Fruit fly (Drosophila melanogaster) whole organism, prepupa: ENCODE results near the gene Pisd.

Experiments used
- Blimp-1 ChIP-seq: fragments of 200-800 bp; sonication (Bioruptor generic); optimal IDR thresholded peaks from 3 replicates; lab custom pipeline; 2017; ENCODE audit warnings: missing biosample characterization, missing genetic modification characterization, mild to moderate bottlenecking, moderate library complexity, missing genetic modification reagents
- CG10631 ChIP-seq: fragments of 200-800 bp; sonication (Bioruptor generic); optimal IDR thresholded peaks from 2 replicates; lab custom pipeline; 2016; ENCODE audit warnings: missing biosample characterization, missing genetic modification characterization
- CG11294 ChIP-seq: fragments of 200-800 bp; sonication (Bioruptor generic); IDR thresholded peaks from 2 replicates; pipeline ENCODE4 v1.3.6; 2022; ENCODE audit warnings: missing biosample characterization, missing genetic modification characterization
- CG11902 ChIP-seq: fragments of 200-800 bp; sonication (Bioruptor generic); optimal IDR thresholded peaks from 3 replicates; lab custom pipeline; 2016; ENCODE audit warnings: missing biosample characterization, missing genetic modification characterization
- CG15336 ChIP-seq: fragments of 200-800 bp; sonication (Bioruptor generic); IDR thresholded peaks from 2 replicates; pipeline ENCODE4 v1.3.6; 2022; ENCODE audit warnings: missing biosample characterization, missing genetic modification characterization
- CG1621 ChIP-seq: fragments of 200-800 bp; sonication (Bioruptor generic); optimal IDR thresholded peaks from 3 replicates; lab custom pipeline; 2018; ENCODE audit warnings: missing biosample characterization, mild to moderate bottlenecking, missing genetic modification characterization
- CG16779 ChIP-seq: fragments of 200-800 bp; sonication (Bioruptor generic); optimal IDR thresholded peaks from 3 replicates; lab custom pipeline; 2017; ENCODE audit warnings: missing biosample characterization, mild to moderate bottlenecking, missing genetic modification characterization
- CG32006 ChIP-seq: fragments of 200-800 bp; sonication (Bioruptor generic); optimal IDR thresholded peaks from 3 replicates; lab custom pipeline; 2017; ENCODE audit warnings: missing biosample characterization, mild to moderate bottlenecking, missing genetic modification characterization
- CG34406 ChIP-seq: fragments of 200-800 bp; sonication (Bioruptor generic); optimal IDR thresholded peaks from 3 replicates; lab custom pipeline; 2016; ENCODE audit warnings: missing biosample characterization, missing genetic modification characterization
- CG3919 ChIP-seq: fragments of 200-800 bp; sonication (Bioruptor generic); optimal IDR thresholded peaks from 3 replicates; lab custom pipeline; 2016; ENCODE audit warnings: missing biosample characterization, missing genetic modification characterization
- CG6163 ChIP-seq: fragments of 200-800 bp; sonication (Bioruptor generic); IDR thresholded peaks from 3 replicates; pipeline ENCODE4 v1.3.6; 2022; ENCODE audit warnings: missing biosample characterization, missing genetic modification characterization
- CG6792 ChIP-seq: fragments of 200-800 bp; sonication (Bioruptor generic); optimal IDR thresholded peaks from 3 replicates; lab custom pipeline; 2016; ENCODE audit warnings: missing biosample characterization, missing genetic modification characterization
- CG6854 ChIP-seq: fragments of 200-800 bp; sonication (Bioruptor generic); optimal IDR thresholded peaks from 2 replicates; lab custom pipeline; 2017; ENCODE audit warnings: missing biosample characterization, mild to moderate bottlenecking, missing genetic modification characterization
- CG7368 ChIP-seq: fragments of 200-800 bp; sonication (Bioruptor generic); optimal IDR thresholded peaks from 3 replicates; lab custom pipeline; 2016; ENCODE audit warnings: missing biosample characterization, missing genetic modification characterization
- CG8119 ChIP-seq: fragments of 200-800 bp; sonication (Bioruptor generic); IDR thresholded peaks from 3 replicates; pipeline ENCODE4 v1.3.6; 2022; ENCODE audit warnings: missing biosample characterization, missing genetic modification characterization
- CG8319 ChIP-seq: fragments of 200-800 bp; sonication (Bioruptor generic); optimal IDR thresholded peaks from 3 replicates; lab custom pipeline; 2016; ENCODE audit warnings: missing biosample characterization, missing genetic modification characterization
- CG9139 ChIP-seq: fragments of 200-800 bp; sonication (Bioruptor generic); optimal IDR thresholded peaks from 3 replicates; lab custom pipeline; 2017; ENCODE audit warnings: missing biosample characterization, mild to moderate bottlenecking, missing genetic modification characterization
- Eip75B ChIP-seq: fragments of 200-800 bp; sonication (Bioruptor generic); optimal IDR thresholded peaks from 3 replicates; lab custom pipeline; 2016; ENCODE audit warnings: missing biosample characterization, missing genetic modification characterization
- Eip78C ChIP-seq: fragments of 200-800 bp; sonication (Bioruptor generic); peaks from one replicate; lab custom pipeline; 2016; ENCODE audit warnings: missing biosample characterization, missing genetic modification characterization
- Eip93F ChIP-seq: fragments of 200-800 bp; sonication (Bioruptor generic); optimal IDR thresholded peaks from 2 replicates; lab custom pipeline; 2016; ENCODE audit warnings: missing biosample characterization, mild to moderate bottlenecking, missing genetic modification characterization
- Ets21C ChIP-seq: fragments of 200-800 bp; sonication (Bioruptor generic); optimal IDR thresholded peaks from 3 replicates; lab custom pipeline; 2016; ENCODE audit warnings: missing biosample characterization, missing genetic modification characterization
- Ets96B ChIP-seq: fragments of 200-800 bp; optimal IDR thresholded peaks from 2 replicates; lab custom pipeline; 2019; ENCODE audit warnings: missing biosample characterization, mild to moderate bottlenecking, missing genetic modification characterization, moderate library complexity
- Gug ChIP-seq: fragments of 200-800 bp; sonication (Bioruptor generic); IDR thresholded peaks from 2 replicates; pipeline ENCODE4 v1.3.6; 2022; ENCODE audit warnings: missing biosample characterization, missing genetic modification characterization
- Hr38 ChIP-seq: sonication (Bioruptor generic); optimal IDR thresholded peaks from 2 replicates; lab custom pipeline; 2016; ENCODE audit warnings: missing biosample characterization, missing genetic modification characterization
- Hr39 ChIP-seq: fragments of 200-800 bp; sonication (Bioruptor generic); optimal IDR thresholded peaks from 2 replicates; lab custom pipeline; 2016; ENCODE audit warnings: missing biosample characterization, missing genetic modification characterization
- Lpt ChIP-seq: fragments of 200-800 bp; sonication (Bioruptor generic); optimal IDR thresholded peaks from 3 replicates; lab custom pipeline; 2016; ENCODE audit warnings: missing biosample characterization, missing genetic modification characterization
- Met ChIP-seq: fragments of 200-800 bp; sonication (Bioruptor generic); optimal IDR thresholded peaks from 3 replicates; lab custom pipeline; 2016; ENCODE audit warnings: missing biosample characterization, missing genetic modification characterization
- OdsH ChIP-seq: fragments of 200-800 bp; sonication (Bioruptor generic); optimal IDR thresholded peaks from 3 replicates; lab custom pipeline; 2016; ENCODE audit warnings: missing biosample characterization, missing genetic modification characterization
- Smox ChIP-seq: fragments of 200-800 bp; sonication (Bioruptor generic); optimal IDR thresholded peaks from 3 replicates; lab custom pipeline; 2016; ENCODE audit warnings: missing biosample characterization, missing genetic modification characterization
- Sox102F ChIP-seq: fragments of 200-800 bp; sonication (Bioruptor generic); optimal IDR thresholded peaks from 2 replicates; lab custom pipeline; 2016; ENCODE audit warnings: missing biosample characterization, mild to moderate bottlenecking, missing genetic modification characterization
- Sox14 ChIP-seq: fragments of 200-800 bp; sonication (Bioruptor generic); optimal IDR thresholded peaks from 3 replicates; lab custom pipeline; 2016; ENCODE audit warnings: missing biosample characterization, missing genetic modification characterization
- Sox15 ChIP-seq: fragments of 200-800 bp; sonication (Bioruptor generic); optimal IDR thresholded peaks from 3 replicates; lab custom pipeline; 2016; ENCODE audit warnings: missing biosample characterization, missing genetic modification characterization
- cyc ChIP-seq: fragments of 200-800 bp; sonication (Bioruptor generic); optimal IDR thresholded peaks from 3 replicates; lab custom pipeline; 2016; ENCODE audit warnings: missing biosample characterization, missing genetic modification characterization
- dac ChIP-seq: fragments of 200-800 bp; sonication (Bioruptor generic); optimal IDR thresholded peaks from 2 replicates; lab custom pipeline; 2017; ENCODE audit warnings: missing biosample characterization, mild to moderate bottlenecking, missing genetic modification characterization
- dsx ChIP-seq: fragments of 200-800 bp; optimal IDR thresholded peaks from 3 replicates; lab custom pipeline; 2019; ENCODE audit warnings: missing biosample characterization, mild to moderate bottlenecking, missing genetic modification characterization, moderate library complexity; ENCODE audit not compliant: poor library complexity, severe bottlenecking
- eg ChIP-seq: fragments of 200-800 bp; sonication (Bioruptor generic); IDR thresholded peaks from 3 replicates; pipeline ENCODE4 v1.3.6; 2022; ENCODE audit warnings: missing biosample characterization, missing genetic modification characterization
- esn ChIP-seq: fragments of 200-800 bp; sonication (Bioruptor generic); optimal IDR thresholded peaks from 2 replicates; lab custom pipeline; 2016; ENCODE audit warnings: missing biosample characterization, mild to moderate bottlenecking, missing genetic modification characterization, moderate library complexity
- fd59A ChIP-seq: fragments of 200-800 bp; sonication (Bioruptor generic); optimal IDR thresholded peaks from 2 replicates; lab custom pipeline; 2017; ENCODE audit warnings: missing biosample characterization, mild to moderate bottlenecking, missing genetic modification characterization, missing genetic modification reagents
- fkh ChIP-seq: fragments of 200-800 bp; sonication (Bioruptor generic); optimal IDR thresholded peaks from 3 replicates; lab custom pipeline; 2017; ENCODE audit warnings: missing biosample characterization, mild to moderate bottlenecking, missing genetic modification characterization, moderate library complexity
- lz ChIP-seq: fragments of 200-800 bp; sonication (Bioruptor generic); optimal IDR thresholded peaks from 3 replicates; lab custom pipeline; 2016; ENCODE audit warnings: missing biosample characterization, missing genetic modification characterization
- net ChIP-seq: fragments of 200-800 bp; sonication (Bioruptor generic); optimal IDR thresholded peaks from 3 replicates; lab custom pipeline; 2016; ENCODE audit warnings: missing biosample characterization, missing genetic modification characterization
- pdm3 ChIP-seq: fragments of 200-800 bp; sonication (Bioruptor generic); optimal IDR thresholded peaks from 3 replicates; lab custom pipeline; 2016; ENCODE audit warnings: missing biosample characterization, missing genetic modification characterization
- salr ChIP-seq, 2 experiments: fragments of 200-800 bp; sonication (Bioruptor generic); optimal IDR thresholded peaks; 3 replicates each; lab custom pipeline; 2016 to 2018; ENCODE audit warnings: missing biosample characterization in 2 of 2, missing genetic modification characterization in 2 of 2, mild to moderate bottlenecking in 1 of 2
- spab ChIP-seq: fragments of 200-800 bp; sonication (Bioruptor generic); optimal IDR thresholded peaks from 2 replicates; lab custom pipeline; 2017; ENCODE audit warnings: missing biosample characterization, mild to moderate bottlenecking, missing genetic modification characterization, missing genetic modification reagents
- svp ChIP-seq: fragments of 200-800 bp; sonication (Bioruptor generic); peaks from one replicate; lab custom pipeline; 2016; ENCODE audit warnings: missing biosample characterization, missing genetic modification characterization
- topi ChIP-seq: fragments of 200-800 bp; sonication (Bioruptor generic); optimal IDR thresholded peaks from 3 replicates; lab custom pipeline; 2016; ENCODE audit warnings: missing biosample characterization, missing genetic modification characterization
- vri ChIP-seq: fragments of 200-800 bp; sonication (Bioruptor generic); optimal IDR thresholded peaks from 3 replicates; lab custom pipeline; 2016; ENCODE audit warnings: missing biosample characterization, mild to moderate bottlenecking, missing genetic modification characterization

The Pisd gene

DNA sequence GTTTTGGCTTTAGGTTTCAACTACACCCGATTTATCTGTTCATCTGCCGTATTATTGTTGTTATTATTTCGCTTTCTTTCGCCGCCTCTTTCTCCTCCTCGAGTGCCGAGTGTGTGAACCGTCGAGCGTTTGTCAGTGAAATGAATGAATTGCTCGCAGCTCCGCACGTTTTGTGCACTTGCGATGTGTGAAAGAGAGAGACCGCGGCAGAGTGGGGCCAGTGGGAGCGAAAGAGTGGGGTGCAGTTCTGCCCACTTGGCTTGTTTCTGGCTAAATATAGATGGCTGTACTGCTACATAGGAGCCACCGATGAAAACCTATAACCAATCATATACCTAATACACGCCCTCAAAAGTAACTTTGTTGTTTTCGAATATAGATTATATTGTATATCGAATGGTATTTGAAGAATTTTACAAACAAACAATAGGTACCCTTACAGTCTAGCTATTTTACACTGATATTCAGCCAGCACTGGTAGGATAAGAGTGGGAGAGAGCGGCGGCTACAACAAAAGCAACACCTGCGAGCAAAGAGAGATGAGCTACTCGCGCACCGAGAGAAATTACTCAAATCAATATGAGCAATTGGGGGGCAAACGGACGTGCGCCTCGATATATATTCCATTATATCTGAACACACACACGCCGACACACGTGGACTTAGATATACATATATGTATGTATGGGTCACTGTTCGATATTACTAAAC, 44.0 kb upstream of the Pisd start (continued):
- no peak for TF ChIP-seq cyc (GFP tag; lab: Kevin White, UChicago)
- peak; percentile 55 for TF ChIP-seq CG8119
- no peak for TF ChIP-seq Hr39
- TF ChIP-seq Eip93F (GFP tag; lab: Kevin White, UChicago) = no peak
- no peak for TF ChIP-seq spab (GFP tag; lab: Kevin White, UChicago)
- TF ChIP-seq CG6792 (GFP tag; lab: Kevin White, UChicago) = peak; percentile 8
- peak; percentile 22 for TF ChIP-seq CG16779 (tag; lab: Kevin White, UChicago)
- peak; percentile 54 for TF ChIP-seq Sox14 (GFP tag; lab: Kevin White, UChicago)
- TF ChIP-seq CG1621 (tag; lab: Kevin White, UChicago) = no peak

DNA sequence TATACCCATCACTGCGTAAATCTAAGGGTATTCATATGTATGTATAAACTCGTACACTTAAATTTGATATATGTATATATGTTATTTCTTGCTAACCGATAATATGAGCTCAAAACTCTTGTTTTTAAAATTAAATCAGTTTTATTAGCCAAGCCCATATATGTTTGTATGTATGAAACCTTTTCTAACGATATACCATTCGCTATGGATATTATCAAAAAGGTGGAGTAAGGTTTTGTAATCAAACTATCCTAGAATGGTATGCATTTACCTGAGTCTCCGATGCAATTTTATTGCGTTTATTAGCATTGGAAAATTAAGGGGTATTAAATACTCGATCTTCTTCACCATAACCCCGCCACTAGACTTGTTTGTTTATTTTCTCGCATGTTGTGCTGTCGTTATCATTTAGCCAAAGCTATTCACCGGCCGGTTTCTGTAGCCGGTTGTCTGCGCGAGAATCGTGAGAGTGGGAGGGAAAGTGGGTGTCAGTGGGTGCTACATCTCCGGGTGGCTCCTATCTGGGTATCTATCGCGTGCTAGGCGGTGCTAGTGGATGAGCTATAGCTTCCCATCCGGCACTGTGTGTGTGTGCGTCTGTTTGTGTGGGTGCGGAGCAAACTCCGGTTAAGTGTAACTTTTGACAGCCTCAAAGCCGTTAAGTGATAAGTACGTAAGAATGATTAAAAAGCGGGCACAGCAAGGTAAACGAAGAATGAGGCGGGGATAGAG, 42.6 kb upstream of the Pisd start:
- no peak for TF ChIP-seq spab (GFP tag; lab: Kevin White, UChicago)
- TF ChIP-seq Hr38 (GFP tag; lab: Kevin White, UChicago) = no peak
- TF ChIP-seq esn (GFP tag; lab: Kevin White, UChicago) = no peak
- TF ChIP-seq CG6163 (GFP tag; lab: Robert Waterston, UW) = no peak; the same call in 2 of the 3 replicates
- TF ChIP-seq CG10631 (GFP tag; lab: Kevin White, UChicago) = no peak
- TF ChIP-seq svp (GFP tag; lab: Kevin White, UChicago) = peak; percentile 64
- no peak for TF ChIP-seq CG16779 (tag; lab: Kevin White, UChicago)
- peak in 1 of 2 experiments; percentile 55 for TF ChIP-seq salr (GFP tag; optimal IDR thresholded peaks at IDR 0.05; lab: Kevin White, UChicago)
- TF ChIP-seq Hr39 = no peak
- no peak for TF ChIP-seq CG11902 (GFP tag; lab: Kevin White, UChicago)
- TF ChIP-seq Lpt (GFP tag; lab: Kevin White, UChicago) = no peak
- TF ChIP-seq lz (GFP tag; lab: Kevin White, UChicago) = no peak
- TF ChIP-seq vri = no peak
- TF ChIP-seq CG3919 (GFP tag; lab: Kevin White, UChicago) = peak; percentile 3
- no peak for TF ChIP-seq CG6792 (GFP tag; lab: Kevin White, UChicago)
- no peak for TF ChIP-seq Ets96B
- TF ChIP-seq Met (GFP tag; lab: Kevin White, UChicago) = no peak
- TF ChIP-seq Ets21C (GFP tag; lab: Kevin White, UChicago) = no peak
- TF ChIP-seq dac (GFP tag; lab: Kevin White, UChicago) = no peak
- no peak for TF ChIP-seq Smox (GFP tag; lab: Kevin White, UChicago)
- no peak for TF ChIP-seq CG6854
- TF ChIP-seq eg (GFP tag; lab: Robert Waterston, UW) = 0 out of 3 replicates have a peak, but pooled peaks have one; percentile 14
- TF ChIP-seq fd59A (GFP tag; lab: Kevin White, UChicago) = no peak
- no peak for TF ChIP-seq CG9139 (GFP tag; lab: Kevin White, UChicago)
- no peak for TF ChIP-seq Gug (GFP tag; lab: Robert Waterston, UW)
- no peak for TF ChIP-seq CG34406 (GFP tag; lab: Kevin White, UChicago)
- no peak for TF ChIP-seq OdsH (GFP tag; lab: Kevin White, UChicago)
- TF ChIP-seq CG32006 (GFP tag; lab: Kevin White, UChicago) = peak; percentile 58
- no peak for TF ChIP-seq CG11294 (GFP tag; lab: Robert Waterston, UW)
- TF ChIP-seq cyc (GFP tag; lab: Kevin White, UChicago) = no peak
- no peak for TF ChIP-seq Sox15
- no peak for TF ChIP-seq dsx (GFP tag; lab: Kevin White, UChicago)
- TF ChIP-seq net (GFP tag; lab: Kevin White, UChicago) = no peak
- TF ChIP-seq Eip78C (GFP tag; lab: Kevin White, UChicago) = peak; percentile 67
- TF ChIP-seq CG15336 = no peak
- TF ChIP-seq pdm3 (GFP tag; lab: Kevin White, UChicago) = peak; percentile 19
- TF ChIP-seq CG7368 (GFP tag; lab: Kevin White, UChicago) = no peak
- TF ChIP-seq Eip75B (GFP tag; lab: Kevin White, UChicago) = peak; percentile 4
- no peak for TF ChIP-seq CG1621 (tag; lab: Kevin White, UChicago)
- no peak for TF ChIP-seq Eip93F (GFP tag; lab: Kevin White, UChicago)
- no peak for TF ChIP-seq CG8119
- TF ChIP-seq Sox102F (GFP tag; lab: Kevin White, UChicago) = no peak
- no peak for TF ChIP-seq Blimp-1 (GFP tag; lab: Kevin White, UChicago)
- TF ChIP-seq topi = no peak
- peak; percentile 71 for TF ChIP-seq fkh (GFP tag; lab: Kevin White, UChicago)
- no peak for TF ChIP-seq CG8319
